Fruit fly (Drosophila melanogaster) whole organism, prepupa: ENCODE measurements around the gene Ir68b.

Experiments used
- Blimp-1 ChIP-seq: fragments of 200-800 bp; sonication (Bioruptor generic); optimal IDR thresholded peaks from 3 replicates; lab custom pipeline; 2017; ENCODE audit warnings: missing biosample characterization, missing genetic modification characterization, mild to moderate bottlenecking, moderate library complexity, missing genetic modification reagents
- CG10669 ChIP-seq: fragments of 200-800 bp; sonication (Bioruptor generic); optimal IDR thresholded peaks from 3 replicates; lab custom pipeline; 2018; ENCODE audit warnings: missing biosample characterization, mild to moderate bottlenecking, missing genetic modification characterization, moderate library complexity
- CG11294 ChIP-seq: fragments of 200-800 bp; sonication (Bioruptor generic); IDR thresholded peaks from 2 replicates; pipeline ENCODE4 v1.3.6; 2022; ENCODE audit warnings: missing biosample characterization, missing genetic modification characterization
- CG11762 ChIP-seq: fragments of 200-800 bp; sonication (Bioruptor generic); optimal IDR thresholded peaks from 3 replicates; lab custom pipeline; 2016; ENCODE audit warnings: missing biosample characterization, missing genetic modification characterization; ENCODE audit not compliant: insufficient read depth
- CG11902 ChIP-seq: fragments of 200-800 bp; sonication (Bioruptor generic); optimal IDR thresholded peaks from 3 replicates; lab custom pipeline; 2016; ENCODE audit warnings: missing biosample characterization, missing genetic modification characterization
- CG1621 ChIP-seq: fragments of 200-800 bp; sonication (Bioruptor generic); optimal IDR thresholded peaks from 3 replicates; lab custom pipeline; 2018; ENCODE audit warnings: missing biosample characterization, mild to moderate bottlenecking, missing genetic modification characterization
- CG16779 ChIP-seq: fragments of 200-800 bp; sonication (Bioruptor generic); optimal IDR thresholded peaks from 3 replicates; lab custom pipeline; 2017; ENCODE audit warnings: missing biosample characterization, mild to moderate bottlenecking, missing genetic modification characterization
- CG3032 ChIP-seq: fragments of 200-800 bp; optimal IDR thresholded peaks from 2 replicates; lab custom pipeline; 2019; ENCODE audit warnings: missing biosample characterization, mild to moderate bottlenecking, missing genetic modification characterization, moderate library complexity
- CG31627 ChIP-seq: fragments of 200-800 bp; sonication (Bioruptor generic); optimal IDR thresholded peaks from 3 replicates; lab custom pipeline; 2016; ENCODE audit warnings: missing biosample characterization, missing genetic modification characterization
- CG32006 ChIP-seq: fragments of 200-800 bp; sonication (Bioruptor generic); optimal IDR thresholded peaks from 3 replicates; lab custom pipeline; 2017; ENCODE audit warnings: missing biosample characterization, mild to moderate bottlenecking, missing genetic modification characterization
- CG34406 ChIP-seq: fragments of 200-800 bp; sonication (Bioruptor generic); optimal IDR thresholded peaks from 3 replicates; lab custom pipeline; 2016; ENCODE audit warnings: missing biosample characterization, missing genetic modification characterization
- CG3919 ChIP-seq: fragments of 200-800 bp; sonication (Bioruptor generic); optimal IDR thresholded peaks from 3 replicates; lab custom pipeline; 2016; ENCODE audit warnings: missing biosample characterization, missing genetic modification characterization
- CG6163 ChIP-seq: fragments of 200-800 bp; sonication (Bioruptor generic); IDR thresholded peaks from 3 replicates; pipeline ENCODE4 v1.3.6; 2022; ENCODE audit warnings: missing biosample characterization, missing genetic modification characterization
- CG6792 ChIP-seq: fragments of 200-800 bp; sonication (Bioruptor generic); optimal IDR thresholded peaks from 3 replicates; lab custom pipeline; 2016; ENCODE audit warnings: missing biosample characterization, missing genetic modification characterization
- CG6808 ChIP-seq: fragments of 200-800 bp; sonication (Bioruptor generic); optimal IDR thresholded peaks from 3 replicates; lab custom pipeline; 2017; ENCODE audit warnings: missing biosample characterization, missing genetic modification characterization, mild to moderate bottlenecking, moderate library complexity, missing genetic modification reagents
- CG6854 ChIP-seq: fragments of 200-800 bp; sonication (Bioruptor generic); optimal IDR thresholded peaks from 2 replicates; lab custom pipeline; 2017; ENCODE audit warnings: missing biosample characterization, mild to moderate bottlenecking, missing genetic modification characterization
- CG7368 ChIP-seq: fragments of 200-800 bp; sonication (Bioruptor generic); optimal IDR thresholded peaks from 3 replicates; lab custom pipeline; 2016; ENCODE audit warnings: missing biosample characterization, missing genetic modification characterization
- CG8119 ChIP-seq: fragments of 200-800 bp; sonication (Bioruptor generic); IDR thresholded peaks from 3 replicates; pipeline ENCODE4 v1.3.6; 2022; ENCODE audit warnings: missing biosample characterization, missing genetic modification characterization
- CG8319 ChIP-seq: fragments of 200-800 bp; sonication (Bioruptor generic); optimal IDR thresholded peaks from 3 replicates; lab custom pipeline; 2016; ENCODE audit warnings: missing biosample characterization, missing genetic modification characterization
- CG8632 ChIP-seq: fragments of 200-800 bp; sonication (Bioruptor generic); optimal IDR thresholded peaks from 3 replicates; lab custom pipeline; 2016; ENCODE audit warnings: missing biosample characterization, missing genetic modification characterization
- Eip75B ChIP-seq: fragments of 200-800 bp; sonication (Bioruptor generic); optimal IDR thresholded peaks from 3 replicates; lab custom pipeline; 2016; ENCODE audit warnings: missing biosample characterization, missing genetic modification characterization
- Eip93F ChIP-seq: fragments of 200-800 bp; sonication (Bioruptor generic); optimal IDR thresholded peaks from 2 replicates; lab custom pipeline; 2016; ENCODE audit warnings: missing biosample characterization, mild to moderate bottlenecking, missing genetic modification characterization
- Ets96B ChIP-seq: fragments of 200-800 bp; optimal IDR thresholded peaks from 2 replicates; lab custom pipeline; 2019; ENCODE audit warnings: missing biosample characterization, mild to moderate bottlenecking, missing genetic modification characterization, moderate library complexity
- Gug ChIP-seq: fragments of 200-800 bp; sonication (Bioruptor generic); IDR thresholded peaks from 2 replicates; pipeline ENCODE4 v1.3.6; 2022; ENCODE audit warnings: missing biosample characterization, missing genetic modification characterization
- Hr38 ChIP-seq: sonication (Bioruptor generic); optimal IDR thresholded peaks from 2 replicates; lab custom pipeline; 2016; ENCODE audit warnings: missing biosample characterization, missing genetic modification characterization
- Hr4 ChIP-seq: fragments of 200-800 bp; sonication (Bioruptor generic); optimal IDR thresholded peaks from 3 replicates; lab custom pipeline; 2016; ENCODE audit warnings: missing biosample characterization, missing genetic modification characterization
- Lpt ChIP-seq: fragments of 200-800 bp; sonication (Bioruptor generic); optimal IDR thresholded peaks from 3 replicates; lab custom pipeline; 2016; ENCODE audit warnings: missing biosample characterization, missing genetic modification characterization
- Met ChIP-seq: fragments of 200-800 bp; sonication (Bioruptor generic); optimal IDR thresholded peaks from 3 replicates; lab custom pipeline; 2016; ENCODE audit warnings: missing biosample characterization, missing genetic modification characterization
- Smox ChIP-seq: fragments of 200-800 bp; sonication (Bioruptor generic); optimal IDR thresholded peaks from 3 replicates; lab custom pipeline; 2016; ENCODE audit warnings: missing biosample characterization, missing genetic modification characterization
- Sox102F ChIP-seq: fragments of 200-800 bp; sonication (Bioruptor generic); optimal IDR thresholded peaks from 2 replicates; lab custom pipeline; 2016; ENCODE audit warnings: missing biosample characterization, mild to moderate bottlenecking, missing genetic modification characterization
- Sox14 ChIP-seq: fragments of 200-800 bp; sonication (Bioruptor generic); optimal IDR thresholded peaks from 3 replicates; lab custom pipeline; 2016; ENCODE audit warnings: missing biosample characterization, missing genetic modification characterization
- Sox15 ChIP-seq: fragments of 200-800 bp; sonication (Bioruptor generic); optimal IDR thresholded peaks from 3 replicates; lab custom pipeline; 2016; ENCODE audit warnings: missing biosample characterization, missing genetic modification characterization
- achi ChIP-seq: fragments of 200-800 bp; sonication (Bioruptor generic); optimal IDR thresholded peaks from 3 replicates; lab custom pipeline; 2016; ENCODE audit warnings: missing biosample characterization, missing genetic modification characterization
- acj6 ChIP-seq: fragments of 200-800 bp; sonication (Bioruptor generic); optimal IDR thresholded peaks from 3 replicates; lab custom pipeline; 2016; ENCODE audit warnings: missing biosample characterization, missing genetic modification characterization
- cyc ChIP-seq: fragments of 200-800 bp; sonication (Bioruptor generic); optimal IDR thresholded peaks from 3 replicates; lab custom pipeline; 2016; ENCODE audit warnings: missing biosample characterization, missing genetic modification characterization
- dac ChIP-seq: fragments of 200-800 bp; sonication (Bioruptor generic); optimal IDR thresholded peaks from 2 replicates; lab custom pipeline; 2017; ENCODE audit warnings: missing biosample characterization, mild to moderate bottlenecking, missing genetic modification characterization
- dsx ChIP-seq: fragments of 200-800 bp; optimal IDR thresholded peaks from 3 replicates; lab custom pipeline; 2019; ENCODE audit warnings: missing biosample characterization, mild to moderate bottlenecking, missing genetic modification characterization, moderate library complexity; ENCODE audit not compliant: poor library complexity, severe bottlenecking
- eg ChIP-seq: fragments of 200-800 bp; sonication (Bioruptor generic); IDR thresholded peaks from 3 replicates; pipeline ENCODE4 v1.3.6; 2022; ENCODE audit warnings: missing biosample characterization, missing genetic modification characterization
- esn ChIP-seq: fragments of 200-800 bp; sonication (Bioruptor generic); optimal IDR thresholded peaks from 2 replicates; lab custom pipeline; 2016; ENCODE audit warnings: missing biosample characterization, mild to moderate bottlenecking, missing genetic modification characterization, moderate library complexity
- fd85E ChIP-seq: fragments of 200-800 bp; sonication (Bioruptor generic); optimal IDR thresholded peaks from 3 replicates; lab custom pipeline; 2016; ENCODE audit warnings: missing biosample characterization, missing genetic modification characterization
- net ChIP-seq: fragments of 200-800 bp; sonication (Bioruptor generic); optimal IDR thresholded peaks from 3 replicates; lab custom pipeline; 2016; ENCODE audit warnings: missing biosample characterization, missing genetic modification characterization
- pdm3 ChIP-seq: fragments of 200-800 bp; sonication (Bioruptor generic); optimal IDR thresholded peaks from 3 replicates; lab custom pipeline; 2016; ENCODE audit warnings: missing biosample characterization, missing genetic modification characterization
- salr ChIP-seq, 2 experiments: fragments of 200-800 bp; sonication (Bioruptor generic); optimal IDR thresholded peaks; 3 replicates each; lab custom pipeline; 2016 to 2018; ENCODE audit warnings: missing biosample characterization in 2 of 2, missing genetic modification characterization in 2 of 2, mild to moderate bottlenecking in 1 of 2
- spab ChIP-seq: fragments of 200-800 bp; sonication (Bioruptor generic); optimal IDR thresholded peaks from 2 replicates; lab custom pipeline; 2017; ENCODE audit warnings: missing biosample characterization, mild to moderate bottlenecking, missing genetic modification characterization, missing genetic modification reagents
- svp ChIP-seq: fragments of 200-800 bp; sonication (Bioruptor generic); peaks from one replicate; lab custom pipeline; 2016; ENCODE audit warnings: missing biosample characterization, missing genetic modification characterization
- vri ChIP-seq: fragments of 200-800 bp; sonication (Bioruptor generic); optimal IDR thresholded peaks from 3 replicates; lab custom pipeline; 2016; ENCODE audit warnings: missing biosample characterization, mild to moderate bottlenecking, missing genetic modification characterization

Ir68b gene

DNA sequence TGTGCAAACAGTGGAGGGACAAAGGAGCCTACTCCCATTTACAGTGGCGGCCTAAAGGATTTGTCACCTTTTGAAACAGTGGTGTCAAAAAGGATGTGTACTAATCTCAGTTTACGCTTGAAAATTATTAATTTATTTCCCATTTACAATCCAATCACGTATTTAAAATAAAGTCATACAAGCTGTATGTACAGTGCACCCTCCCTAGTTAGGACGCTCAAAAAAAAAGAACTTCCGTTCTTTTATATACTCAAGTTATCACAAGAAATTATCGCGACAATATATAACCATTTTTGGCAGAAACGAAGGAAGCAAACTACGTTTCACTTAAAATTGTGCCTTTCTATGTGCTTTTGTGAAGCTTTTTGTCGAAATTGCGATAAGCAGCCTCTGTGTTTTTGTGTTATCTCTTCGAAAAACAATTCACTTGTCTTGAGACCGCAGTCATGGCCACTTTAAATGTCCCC lies 12.1 kb upstream of the Ir68b start (continued):
- peak; percentile 67 for TF ChIP-seq CG34406 (GFP tag; lab: Kevin White, UChicago)
- TF ChIP-seq Sox15 (GFP tag; lab: Kevin White, UChicago): peak; percentile 55
- peak; percentile 40 for TF ChIP-seq CG3032 (tag; lab: Kevin White, UChicago)
- TF ChIP-seq eg (GFP tag; lab: Robert Waterston, UW): peak; percentile 62; the same call in 1 of the 3 replicates
- peak; percentile 63 for TF ChIP-seq achi
- no peak for TF ChIP-seq CG6808 (GFP tag; lab: Kevin White, UChicago)
- TF ChIP-seq CG32006 (GFP tag; lab: Kevin White, UChicago): no peak
- TF ChIP-seq dac: peak; percentile 20
- no peak for TF ChIP-seq Hr38 (GFP tag; lab: Kevin White, UChicago)
- TF ChIP-seq Sox14: peak; percentile 81

- TF ChIP-seq CG8119 (GFP tag; lab: Robert Waterston, UW) (peak; percentile 59; the same call in 1 of the 3 replicates), net (GFP tag; lab: Kevin White, UChicago) (peak; percentile 54), CG3032 (tag; lab: Kevin White, UChicago) (peak; percentile 79), CG1621 (tag; lab: Kevin White, UChicago) (peak; percentile 5), CG11294 (peak; percentile 62; the same call in 1 of the 2 replicates), Hr4 (GFP tag; lab: Kevin White, UChicago) (peak; percentile 76), cyc (GFP tag; lab: Kevin White, UChicago) (peak; percentile 76), achi (peak; percentile 77), Hr38 (GFP tag; lab: Kevin White, UChicago) (no peak), CG6792 (GFP tag; lab: Kevin White, UChicago) (peak; percentile 68), Sox15 (GFP tag; lab: Kevin White, UChicago) (peak; percentile 75), spab (GFP tag; lab: Kevin White, UChicago) (peak; percentile 28), CG6163 (GFP tag; lab: Robert Waterston, UW) (0 out of 3 replicates have a peak, but pooled peaks have one; percentile 32), CG3919 (GFP tag; lab: Kevin White, UChicago) (peak; percentile 78), svp (peak; percentile 92), fd85E (no peak), esn (GFP tag; lab: Kevin White, UChicago) (peak; percentile 84), CG34406 (GFP tag; lab: Kevin White, UChicago) (peak; percentile 63), CG11902 (GFP tag; lab: Kevin White, UChicago) (peak; percentile 73), CG10669 (peak; percentile 69), Eip75B (GFP tag; lab: Kevin White, UChicago) (peak; percentile 66), salr (GFP tag; optimal IDR thresholded peaks at IDR 0.05; lab: Kevin White, UChicago) (peak in 1 of 2 experiments; percentile 33), Ets96B (tag; lab: Kevin White, UChicago) (peak; percentile 64), CG31627 (peak; percentile 84), CG11762 (GFP tag; lab: Kevin White, UChicago) (peak; percentile 48), CG6808 (GFP tag; lab: Kevin White, UChicago) (peak; percentile 52), Met (GFP tag; lab: Kevin White, UChicago) (peak; percentile 79), CG16779 (tag; lab: Kevin White, UChicago) (no peak), pdm3 (GFP tag; lab: Kevin White, UChicago) (peak; percentile 76), CG8632 (GFP tag; lab: Kevin White, UChicago) (peak; percentile 21), Sox14 (peak; percentile 79), Sox102F (peak; percentile 76), Eip93F (GFP tag; lab: Kevin White, UChicago) (peak; percentile 41), Lpt (peak; percentile 28), Blimp-1 (GFP tag; lab: Kevin White, UChicago) (no peak), eg (GFP tag; lab: Robert Waterston, UW) (peak; percentile 67; the same call in 2 of the 3 replicates), dsx (GFP tag; lab: Kevin White, UChicago) (peak; percentile 66), Smox (GFP tag; lab: Kevin White, UChicago) (peak; percentile 81), Gug (peak; percentile 36; the same call in 1 of the 2 replicates), CG32006 (GFP tag; lab: Kevin White, UChicago) (peak; percentile 67), CG8319 (GFP tag; lab: Kevin White, UChicago) (peak; percentile 54), CG6854 (GFP tag; lab: Kevin White, UChicago) (no peak), acj6 (GFP tag; lab: Kevin White, UChicago) (peak; percentile 76), vri (GFP tag; lab: Kevin White, UChicago) (peak; percentile 18), CG7368 (GFP tag; lab: Kevin White, UChicago) (peak; percentile 43)
Measured at dm6 chr3L:12138113-12138899, 11.1 kb upstream of the Ir68b start, which contains the start of the genes ND-SGDH and RhoGAP68F. ND-SGDH (minus strand) TSS chr3L:12138584. RhoGAP68F (plus strand) TSS chr3L:12138868.
